Worm (Caenorhabditis elegans) whole organism, early embryonic: Measurements from ENCODE around the gene chdh-1.

ENCODE experiments used
- B0310.2 ChIP-seq: sonication (generic microtip); optimal IDR thresholded peaks from 2 replicates; lab custom pipeline; 2016; ENCODE audit warnings: mild to moderate bottlenecking, missing genetic modification characterization, missing compliant biosample characterization
- F13C5.2 ChIP-seq: sonication (generic microtip); optimal IDR thresholded peaks from 2 replicates; lab custom pipeline; 2017; ENCODE audit warnings: mild to moderate bottlenecking, missing genetic modification characterization, inconsistent platforms, missing compliant biosample characterization
- aly-1 ChIP-seq: sonication (generic microtip); optimal IDR thresholded peaks from 2 replicates; lab custom pipeline; 2016; ENCODE audit warnings: missing genetic modification characterization, missing compliant biosample characterization
- ama-1 ChIP-seq: fragments of 150-350 bp; optimal IDR thresholded peaks from 2 replicates; lab custom pipeline; 2014
- ceh-36 ChIP-seq: sonication (generic microtip); optimal IDR thresholded peaks from 2 replicates; lab custom pipeline; 2016; ENCODE audit warnings: missing genetic modification characterization, inconsistent platforms, missing compliant biosample characterization
- ets-7 ChIP-seq: sonication (generic microtip); optimal IDR thresholded peaks from 2 replicates; lab custom pipeline; 2016; ENCODE audit warnings: missing genotype, missing genetic modification characterization, missing compliant biosample characterization
- flt-1 ChIP-seq: fragments of 200-800 bp; sonication (Bioruptor generic); IDR thresholded peaks from 2 replicates; pipeline ENCODE4 v1.3.6; 2022; ENCODE audit warnings: missing genetic modification characterization, missing compliant biosample characterization
- pes-1 ChIP-seq: fragments of 200-800 bp; sonication (Bioruptor generic); IDR thresholded peaks from 2 replicates; pipeline ENCODE4 v1.3.6; 2022; ENCODE audit warnings: missing genetic modification reagents, missing genetic modification characterization, missing compliant biosample characterization
- scrt-1 ChIP-seq: fragments of 200-800 bp; sonication (Bioruptor generic); IDR thresholded peaks from 2 replicates; pipeline ENCODE4 v1.3.6; 2022; ENCODE audit warnings: missing genetic modification characterization, missing compliant biosample characterization
- tbx-11 ChIP-seq: fragments of 200-800 bp; sonication (Bioruptor generic); IDR thresholded peaks from 2 replicates; pipeline ENCODE4 v1.3.6; 2022; ENCODE audit warnings: missing genetic modification characterization, missing compliant biosample characterization
- tbx-37 ChIP-seq: fragments of 200-800 bp; sonication (Bioruptor generic); conservative IDR thresholded peaks from 2 replicates; pipeline ENCODE4 v1.3.6; 2022; ENCODE audit warnings: missing genetic modification reagents, missing genetic modification characterization, missing compliant biosample characterization
- tra-4 ChIP-seq: sonication (generic microtip); optimal IDR thresholded peaks from 2 replicates; lab custom pipeline; 2017; ENCODE audit warnings: missing genetic modification characterization, missing compliant biosample characterization

ce11 chrII:8685623-8686022 lies 13.1 kb downstream of the chdh-1 start, which contains the start of gene C34C6.9:
- TF ChIP-seq scrt-1 (GFP tag; lab: Robert Waterston, UW) (no peak), aly-1 (tag; lab: Kevin White, UChicago) (no peak), ama-1 (lab: Kevin White, UChicago) (no peak), tra-4 (no peak), ets-7 (tag; lab: Kevin White, UChicago) (no peak), flt-1 (no peak), pes-1 (GFP tag; lab: Robert Waterston, UW) (no peak), B0310.2 (tag; lab: Kevin White, UChicago) (no peak), ceh-36 (tag; lab: Kevin White, UChicago) (no peak), tbx-37 (GFP tag; lab: Robert Waterston, UW) (no peak), F13C5.2 (tag; lab: Kevin White, UChicago) (no peak), tbx-11 (GFP tag; lab: Robert Waterston, UW) (no peak)
